Fruit fly (Drosophila melanogaster): Measurements from ENCODE around the gene KrT95D.

The KrT95D gene

DNA sequence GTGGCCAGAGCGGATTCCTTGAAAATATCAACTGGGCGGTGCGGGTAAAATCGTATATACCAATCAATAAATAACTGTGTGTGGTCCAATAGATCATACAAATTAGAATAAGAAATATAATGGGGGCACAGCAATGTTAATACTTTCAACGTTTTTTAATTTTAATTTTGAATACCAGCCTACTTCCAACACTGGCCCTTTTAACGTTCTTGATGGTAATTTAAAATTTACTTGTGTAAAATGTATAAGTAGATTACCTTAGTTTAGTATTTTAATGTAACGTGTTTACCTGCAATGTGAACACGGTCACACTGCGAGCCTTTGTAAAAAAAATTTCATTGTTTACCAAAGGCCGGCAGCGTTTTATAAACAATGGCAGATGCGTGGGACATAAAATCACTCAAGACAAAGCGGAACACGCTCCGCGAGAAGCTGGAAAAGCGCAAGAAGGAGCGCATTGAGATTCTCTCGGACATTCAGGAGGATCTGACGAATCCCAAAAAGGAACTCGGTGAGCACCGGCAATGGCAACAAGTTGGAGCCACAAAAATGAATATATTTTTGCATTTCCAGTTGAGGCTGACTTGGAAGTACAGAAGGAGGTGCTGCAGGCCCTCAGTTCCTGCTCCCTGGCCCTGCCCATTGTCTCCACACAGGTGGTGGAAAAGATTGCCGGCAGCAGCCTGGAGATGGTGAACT is at the start of gene KrT95D, which contains the start of gene Mettl3:
Gene KrT95D, minus strand, starts transcription at position 3 of the 699 bp plus-strand sequence.
Gene Mettl3, plus strand, starts transcription at position 333 of the 699 bp plus-strand sequence.
- TF ChIP-seq CG12605 (GFP tag; IDR thresholded peaks at IDR 0.05) (no peak), CG14655 (GFP tag; optimal IDR thresholded peaks at IDR 0.05) (no peak), Ets98B (GFP tag; IDR thresholded peaks at IDR 0.05) (no peak), CG9948 (tag; optimal IDR thresholded peaks at IDR 0.05) (no peak), Snoo (tag; optimal IDR thresholded peaks at IDR 0.05) (no peak), Pif1B (GFP tag; optimal IDR thresholded peaks at IDR 0.05) (no peak), CG17806 (tag; optimal IDR thresholded peaks at IDR 0.05) (no peak)

DNA sequence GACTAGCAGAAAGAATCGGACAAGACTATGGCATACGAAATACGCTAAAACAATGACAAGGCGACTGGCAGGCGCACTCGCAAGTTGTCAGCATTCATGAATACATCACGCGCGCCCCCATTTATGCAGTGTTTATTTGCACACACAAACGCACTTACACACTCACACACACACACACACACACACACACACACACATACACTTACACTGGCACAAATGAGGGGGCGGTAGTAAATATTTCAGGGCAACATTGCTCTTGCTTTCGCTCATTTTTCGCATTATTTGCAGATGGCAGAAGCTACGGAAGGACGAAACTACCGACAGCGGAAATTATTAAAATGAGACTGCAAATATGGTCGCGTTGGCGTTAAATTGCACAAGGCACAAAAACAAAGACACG is 48.0 kb upstream of the KrT95D start:
- TF ChIP-seq CG32121 (GFP tag; IDR thresholded peaks at IDR 0.05), result no peak
- TF ChIP-seq EcR (GFP tag; optimal IDR thresholded peaks at IDR 0.05), result no peak
- TF ChIP-seq rn (GFP tag; IDR thresholded peaks at IDR 0.05), result no peak
- no peak for TF ChIP-seq CG8301 (tag; optimal IDR thresholded peaks at IDR 0.05)

DNA sequence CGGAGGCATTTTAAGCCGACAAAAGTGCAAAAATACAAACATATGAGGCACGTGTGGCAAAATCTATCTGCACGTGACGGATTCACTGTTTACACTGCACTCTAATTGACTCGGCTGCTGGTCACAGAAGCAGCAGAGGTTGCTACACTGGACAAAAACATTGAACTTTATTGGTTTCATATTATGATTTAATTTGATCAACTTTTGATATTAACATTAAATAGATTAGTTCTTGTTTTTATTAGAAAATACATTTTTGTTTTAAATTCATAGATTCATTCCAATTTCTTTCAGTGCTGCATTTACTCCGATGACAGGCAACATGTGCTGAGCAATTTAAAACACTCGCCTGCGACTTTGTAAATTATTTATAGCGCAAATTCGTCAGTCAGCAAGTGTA is 47.5 kb upstream of the KrT95D start:
- peak; percentile 23 for TF ChIP-seq CG8301 (tag; optimal IDR thresholded peaks at IDR 0.05)
- TF ChIP-seq CG12605 (GFP tag; IDR thresholded peaks at IDR 0.05), result peak; percentile 31; the same call in 1 of the 2 replicates
- TF ChIP-seq CG8159 (tag; optimal IDR thresholded peaks at IDR 0.05), result peak; percentile 13
- TF ChIP-seq CG10348 (GFP tag; IDR thresholded peaks at IDR 0.05), result no peak
- no peak for TF ChIP-seq gl (tag; optimal IDR thresholded peaks at IDR 0.05)
- no peak for TF ChIP-seq EcR (GFP tag; optimal IDR thresholded peaks at IDR 0.05)
- no peak for TF ChIP-seq Ets98B (GFP tag; IDR thresholded peaks at IDR 0.05)
- no peak for TF ChIP-seq CG9948 (tag; optimal IDR thresholded peaks at IDR 0.05)
- TF ChIP-seq CG15710 (tag; optimal IDR thresholded peaks at IDR 0.05), result no peak
- peak; percentile 22 for TF ChIP-seq Pif1A (GFP tag; optimal IDR thresholded peaks at IDR 0.05)
- no peak for TF ChIP-seq CG13204 (GFP tag; optimal IDR thresholded peaks at IDR 0.05)
- no peak for TF ChIP-seq rn (GFP tag; IDR thresholded peaks at IDR 0.05)
- peak; percentile 56; the same call in 1 of the 3 replicates for TF ChIP-seq CG4496 (GFP tag; IDR thresholded peaks at IDR 0.05)
- TF ChIP-seq CG34367 (tag; optimal IDR thresholded peaks at IDR 0.05), result peak; percentile 11
- no peak for TF ChIP-seq Snoo (tag; optimal IDR thresholded peaks at IDR 0.05)
- no peak for TF ChIP-seq D1 (tag; optimal IDR thresholded peaks at IDR 0.05)
- no peak for TF ChIP-seq CG17806 (tag; optimal IDR thresholded peaks at IDR 0.05)
- TF ChIP-seq CG14655 (GFP tag; optimal IDR thresholded peaks at IDR 0.05), result peak; percentile 4
- TF ChIP-seq CG32121 (GFP tag; IDR thresholded peaks at IDR 0.05), result no peak
- no peak for TF ChIP-seq fd96Ca (GFP tag; IDR thresholded peaks at IDR 0.05)
- no peak for TF ChIP-seq Pif1B (GFP tag; optimal IDR thresholded peaks at IDR 0.05)

DNA sequence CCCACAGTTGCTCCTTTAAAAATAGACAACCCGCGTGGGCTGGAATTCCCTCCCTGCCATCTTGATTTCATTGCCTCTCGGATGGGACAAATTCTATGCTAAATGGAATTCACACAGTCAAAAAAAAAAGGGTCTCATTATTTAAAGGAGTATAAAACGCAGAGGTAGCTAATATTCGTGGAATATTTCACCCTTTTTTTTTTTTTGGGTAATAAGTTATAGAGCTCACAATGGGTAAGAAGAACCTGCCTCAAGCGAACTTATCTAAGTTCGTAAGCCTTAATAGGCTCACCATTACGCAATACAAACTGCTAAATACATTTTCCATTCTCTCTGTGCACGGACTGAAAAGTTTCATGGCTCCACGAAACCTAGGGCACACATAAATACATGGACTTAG is 42.1 kb upstream of the KrT95D start:
- TF ChIP-seq CG15710 (tag; optimal IDR thresholded peaks at IDR 0.05) (peak; percentile 26), CG9948 (tag; optimal IDR thresholded peaks at IDR 0.05) (peak; percentile 33), CG14655 (GFP tag; optimal IDR thresholded peaks at IDR 0.05) (peak; percentile 36), CG17806 (tag; optimal IDR thresholded peaks at IDR 0.05) (peak; percentile 32), CG8301 (tag; optimal IDR thresholded peaks at IDR 0.05) (no peak), gl (tag; optimal IDR thresholded peaks at IDR 0.05) (no peak), Pif1A (GFP tag; optimal IDR thresholded peaks at IDR 0.05) (peak; percentile 28), CG8159 (tag; optimal IDR thresholded peaks at IDR 0.05) (peak; percentile 56), CG13204 (GFP tag; optimal IDR thresholded peaks at IDR 0.05) (no peak)

DNA sequence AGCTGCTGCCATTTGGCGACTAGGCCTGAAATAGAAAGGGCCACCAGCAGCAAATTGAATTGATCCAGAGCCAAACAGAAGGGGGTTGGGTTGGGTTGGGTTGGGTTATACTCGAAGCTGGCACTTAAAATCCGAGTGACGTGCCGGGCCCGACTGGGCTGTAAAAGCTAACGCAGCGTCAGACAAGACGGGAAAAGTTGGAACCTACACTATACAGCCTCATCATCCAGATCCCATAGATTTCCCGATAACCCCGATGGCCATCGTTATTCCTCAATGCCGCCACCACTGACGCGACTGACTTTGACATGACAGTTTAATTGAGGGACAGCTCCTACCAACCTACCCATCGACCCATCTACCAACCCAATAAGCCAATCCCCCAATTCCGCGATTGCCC is 38.3 kb upstream of the KrT95D start:
- TF ChIP-seq CG8301 (tag; optimal IDR thresholded peaks at IDR 0.05), result no peak
- TF ChIP-seq Ets98B (GFP tag; IDR thresholded peaks at IDR 0.05), result no peak
- no peak for TF ChIP-seq Pif1A (GFP tag; optimal IDR thresholded peaks at IDR 0.05)
- TF ChIP-seq CG17806 (tag; optimal IDR thresholded peaks at IDR 0.05), result no peak
- TF ChIP-seq fd96Ca (GFP tag; IDR thresholded peaks at IDR 0.05), result no peak
- TF ChIP-seq CG8159 (tag; optimal IDR thresholded peaks at IDR 0.05), result no peak
- TF ChIP-seq CG32121 (GFP tag; IDR thresholded peaks at IDR 0.05), result no peak
- TF ChIP-seq Pif1B (GFP tag; optimal IDR thresholded peaks at IDR 0.05), result no peak
- no peak for TF ChIP-seq CG14655 (GFP tag; optimal IDR thresholded peaks at IDR 0.05)
- TF ChIP-seq CG12605 (GFP tag; IDR thresholded peaks at IDR 0.05), result no peak
- no peak for TF ChIP-seq rn (GFP tag; IDR thresholded peaks at IDR 0.05)
- no peak for TF ChIP-seq CG13204 (GFP tag; optimal IDR thresholded peaks at IDR 0.05)
- TF ChIP-seq EcR (GFP tag; optimal IDR thresholded peaks at IDR 0.05), result no peak

DNA sequence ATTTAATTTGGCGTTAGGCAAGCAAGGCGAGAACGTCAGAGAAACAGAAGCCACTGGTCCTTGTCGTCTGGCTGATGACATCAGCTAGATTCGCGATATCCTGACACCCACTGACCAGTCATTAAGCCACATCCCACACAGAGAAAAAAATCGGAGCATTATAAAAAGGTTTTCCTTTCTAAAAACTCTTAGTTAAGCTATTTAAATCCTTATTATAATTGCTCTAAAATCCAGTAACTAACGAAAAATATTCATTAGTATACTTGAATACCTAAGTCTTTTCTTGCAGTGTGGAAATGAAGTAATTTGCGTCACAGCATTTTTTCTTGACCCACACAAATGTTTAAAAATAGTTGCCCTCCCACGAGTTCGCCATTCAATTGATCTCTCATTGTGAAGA is 37.2 kb upstream of the KrT95D start:
- TF ChIP-seq CG12605 (GFP tag; IDR thresholded peaks at IDR 0.05) (no peak), CG8301 (tag; optimal IDR thresholded peaks at IDR 0.05) (no peak), EcR (GFP tag; optimal IDR thresholded peaks at IDR 0.05) (no peak), CG34367 (tag; optimal IDR thresholded peaks at IDR 0.05) (no peak), Pif1A (GFP tag; optimal IDR thresholded peaks at IDR 0.05) (no peak), CG8159 (tag; optimal IDR thresholded peaks at IDR 0.05) (no peak), Pif1B (GFP tag; optimal IDR thresholded peaks at IDR 0.05) (no peak), Ets98B (GFP tag; IDR thresholded peaks at IDR 0.05) (no peak)

DNA sequence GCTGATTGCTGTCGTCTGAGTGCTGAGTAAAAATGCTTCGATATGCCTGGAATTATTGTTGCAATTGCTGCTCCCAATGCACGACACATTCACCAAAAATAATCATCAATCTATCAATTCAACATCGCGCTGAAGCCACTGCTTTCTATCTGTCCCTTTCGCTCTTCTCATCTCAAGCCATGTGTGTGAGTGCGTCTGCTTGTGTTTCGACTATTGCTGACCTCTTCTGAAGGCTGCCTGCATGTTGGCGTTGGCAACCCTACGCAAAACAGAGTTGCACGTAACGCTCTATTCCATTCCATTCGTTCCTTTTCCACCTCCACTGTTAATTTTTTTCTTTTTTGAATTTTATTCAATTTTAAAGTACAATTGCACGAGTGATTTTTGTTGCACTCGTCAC is 34.1 kb upstream of the KrT95D start:
- TF ChIP-seq D1 (tag; optimal IDR thresholded peaks at IDR 0.05), result no peak
- TF ChIP-seq CG15710 (tag; optimal IDR thresholded peaks at IDR 0.05), result no peak
- TF ChIP-seq CG13204 (GFP tag; optimal IDR thresholded peaks at IDR 0.05), result no peak

All from whole organism, pupa.